Worm (Caenorhabditis elegans) whole organism, mixed stage, embryonic: ENCODE results near the gene arrd-9.

Experiments used
- lsy-2 ChIP-seq: fragments of 150-350 bp; optimal IDR thresholded peaks from 2 replicates; lab custom pipeline; 2014; ENCODE audit warnings: missing biosample characterization, missing genetic modification characterization
- mep-1 ChIP-seq: fragments of 150-350 bp; optimal IDR thresholded peaks from 2 replicates; lab custom pipeline; 2017; ENCODE audit warnings: missing biosample characterization, missing genetic modification reagents, missing genetic modification characterization, inconsistent platforms
- nhr-2 ChIP-seq: fragments of 150-350 bp; optimal IDR thresholded peaks from 2 replicates; lab custom pipeline; 2014; ENCODE audit warnings: missing biosample characterization, missing genetic modification characterization
- sptf-1 ChIP-seq: sonication (generic microtip); optimal IDR thresholded peaks from 2 replicates; lab custom pipeline; 2017; ENCODE audit warnings: mild to moderate bottlenecking, missing genetic modification characterization, moderate library complexity, missing compliant biosample characterization

ce11 chrII:12465557-12465956, 15.2 kb downstream of the arrd-9 start, which contains the start of gene sre-37:
- TF ChIP-seq mep-1 (tag; lab: Kevin White, UChicago) (no peak), lsy-2 (no peak), sptf-1 (tag; lab: Kevin White, UChicago) (no peak), nhr-2 (tag; lab: Kevin White, UChicago) (no peak)
